Fruit fly (Drosophila melanogaster) whole organism, larva: ENCODE data around the gene Aptx.

Source experiments
- noc ChIP-seq: fragments of 200-800 bp; sonication (Bioruptor generic); optimal IDR thresholded peaks from 3 replicates; lab custom pipeline; 2019; ENCODE audit warnings: missing biosample characterization, mild to moderate bottlenecking, missing genetic modification characterization, moderate library complexity

Gene Aptx

dm6 chr3R:19403096-19403515 is at the start of gene Aptx, which contains the start of gene Ino80:
Gene Aptx, plus strand, starts transcription at chr3R:19403455.
Gene Ino80, minus strand, starts transcription at chr3R:19403153.
- peak; percentile 91 for TF ChIP-seq noc

- TF ChIP-seq noc, result no peak
Measured at dm6 chr3R:19353751-19354150, 49.5 kb upstream of the Aptx start, which contains the start of gene CG43203. Gene CG43203, plus strand, starts transcription at chr3R:19354051.

dm6 chr3R:19362879-19363278 is 40.4 kb upstream of the Aptx start:
- TF ChIP-seq noc, result no peak

- no peak for TF ChIP-seq noc
Measured at dm6 chr3R:19369060-19369459, 34.2 kb upstream of the Aptx start.

dm6 chr3R:19370693-19371092 is 32.6 kb upstream of the Aptx start:
- no peak for TF ChIP-seq noc

dm6 chr3R:19374689-19375088 is 28.6 kb upstream of the Aptx start, which contains the start of gene CG3581:
Gene CG3581, minus strand, starts transcription at chr3R:19374789.
- TF ChIP-seq noc, result no peak

- no peak for TF ChIP-seq noc
Measured at dm6 chr3R:19375923-19376322, 27.3 kb upstream of the Aptx start, which contains the start of gene CG31404. Gene CG31404, minus strand, starts transcription at chr3R:19376023.

dm6 chr3R:19377125-19377524 is 26.1 kb upstream of the Aptx start, which contains the start of gene CG31245:
Gene CG31245, minus strand, starts transcription at chr3R:19377225.
- no peak for TF ChIP-seq noc

- TF ChIP-seq noc, result no peak
Measured at dm6 chr3R:19383298-19383697, 20.0 kb upstream of the Aptx start.

dm6 chr3R:19387608-19388007 is 15.6 kb upstream of the Aptx start, which contains the start of gene CG3734:
Gene CG3734, plus strand, starts transcription at chr3R:19387861.
- TF ChIP-seq noc, result peak; percentile 59

- TF ChIP-seq noc, result peak; percentile 78
Measured at dm6 chr3R:19389919-19390318, 13.3 kb upstream of the Aptx start, which contains the start of gene CG18493. Gene CG18493, plus strand, starts transcription at chr3R:19390270.

dm6 chr3R:19393060-19393459 is 10.2 kb upstream of the Aptx start, which contains the start of gene CG3739:
Gene CG3739, plus strand, starts transcription at chr3R:19393360.
- TF ChIP-seq noc, result no peak

dm6 chr3R:19398467-19398866 is 4.8 kb upstream of the Aptx start, which contains the start of gene CG31244:
Gene CG31244, minus strand, starts transcription at chr3R:19398567.
- TF ChIP-seq noc, result no peak

- no peak for TF ChIP-seq noc
Measured at dm6 chr3R:19404296-19404695, 1.0 kb downstream of the Aptx start.

dm6 chr3R:19406852-19407251 is 3.6 kb downstream of the Aptx start:
- TF ChIP-seq noc, result no peak

- TF ChIP-seq noc, result no peak
Measured at dm6 chr3R:19408573-19408972, 5.3 kb downstream of the Aptx start, which contains the start of gene CG11626. Gene CG11626, plus strand, starts transcription at chr3R:19408873.

- TF ChIP-seq noc, result no peak
Measured at dm6 chr3R:19411371-19411770, 8.1 kb downstream of the Aptx start.

- no peak for TF ChIP-seq noc
Measured at dm6 chr3R:19412434-19412833, 9.2 kb downstream of the Aptx start, which contains the start of gene CG31221. Gene CG31221, plus strand, starts transcription at chr3R:19412689.

dm6 chr3R:19425099-19425498 is 21.8 kb downstream of the Aptx start, which contains the start of gene CG3517:
Gene CG3517, minus strand, starts transcription at chr3R:19425199.
- no peak for TF ChIP-seq noc
